Worm (Caenorhabditis elegans) whole organism, early embryonic: Measurements from ENCODE around the gene T10G3.4.

ENCODE experiments used
- F13C5.2 ChIP-seq: sonication (generic microtip); optimal IDR thresholded peaks from 2 replicates; lab custom pipeline; 2017; ENCODE audit warnings: mild to moderate bottlenecking, missing genetic modification characterization, inconsistent platforms, missing compliant biosample characterization
- ama-1 ChIP-seq: fragments of 150-350 bp; optimal IDR thresholded peaks from 2 replicates; lab custom pipeline; 2014
- flt-1 ChIP-seq: fragments of 200-800 bp; sonication (Bioruptor generic); IDR thresholded peaks from 2 replicates; pipeline ENCODE4 v1.3.6; 2022; ENCODE audit warnings: missing genetic modification characterization, missing compliant biosample characterization
- hmbx-1 ChIP-seq: sonication (generic microtip); optimal IDR thresholded peaks from 2 replicates; lab custom pipeline; 2016; ENCODE audit warnings: mild to moderate bottlenecking, missing genetic modification characterization, missing compliant biosample characterization
- hnd-1 ChIP-seq: sonication (generic microtip); optimal IDR thresholded peaks from 2 replicates; lab custom pipeline; 2016; ENCODE audit warnings: missing genetic modification characterization, missing compliant biosample characterization
- tbx-37 ChIP-seq: fragments of 200-800 bp; sonication (Bioruptor generic); conservative IDR thresholded peaks from 2 replicates; pipeline ENCODE4 v1.3.6; 2022; ENCODE audit warnings: missing genetic modification reagents, missing genetic modification characterization, missing compliant biosample characterization
- tra-4 ChIP-seq: sonication (generic microtip); optimal IDR thresholded peaks from 2 replicates; lab custom pipeline; 2017; ENCODE audit warnings: missing genetic modification characterization, missing compliant biosample characterization

ce11 chrV:13476350-13476749 is 7.9 kb downstream of the T10G3.4 start, which contains the start of gene T10G3.8:
- TF ChIP-seq hnd-1 (tag; lab: Kevin White, UChicago), result no peak
- no peak for TF ChIP-seq ama-1 (lab: Kevin White, UChicago)
- no peak for TF ChIP-seq flt-1 (GFP tag; lab: Robert Waterston, UW)
- TF ChIP-seq hmbx-1 (tag; lab: Kevin White, UChicago), result no peak
- no peak for TF ChIP-seq tbx-37 (GFP tag; lab: Robert Waterston, UW)
- TF ChIP-seq F13C5.2 (tag; lab: Kevin White, UChicago), result no peak
- TF ChIP-seq tra-4 (tag; lab: Kevin White, UChicago), result no peak
